Worm (Caenorhabditis elegans): ENCODE measurements around the gene spp-9.

spp-9 gene

ce11 chrX:11469600-11469999, 18.0 kb upstream of the spp-9 start (continued):
- no peak for TF ChIP-seq pha-4 (GFP tag; IDR thresholded peaks at IDR 0.05)
- TF ChIP-seq pha-4 (tag; optimal IDR thresholded peaks at IDR 0.05), result peak; percentile 66
- no peak for TF ChIP-seq saeg-2 (GFP tag; IDR thresholded peaks at IDR 0.05)
- 0 out of 2 replicates have a peak, but pooled peaks have one; percentile 23 for TF ChIP-seq php-3 (GFP tag; IDR thresholded peaks at IDR 0.05)
- no peak for TF ChIP-seq Y5F2A.4 (GFP tag; optimal IDR thresholded peaks at IDR 0.05)
- TF ChIP-seq ZK546.5 (tag; optimal IDR thresholded peaks at IDR 0.05), result no peak
- TF ChIP-seq F37D6.2 (tag; optimal IDR thresholded peaks at IDR 0.05), result no peak
- TF ChIP-seq fos-1 (tag; optimal IDR thresholded peaks at IDR 0.05), result no peak
- no peak for TF ChIP-seq R02D3.7 (tag; optimal IDR thresholded peaks at IDR 0.05)
- TF ChIP-seq unc-130 (GFP tag; optimal IDR thresholded peaks at IDR 0.05), result no peak
- TF ChIP-seq unc-62 (GFP tag; optimal IDR thresholded peaks at IDR 0.05 in 1 of 2), result peak in 1 of 2 experiments; percentile 84
- no peak for TF ChIP-seq unc-62 (tag; optimal IDR thresholded peaks at IDR 0.05)
- TF ChIP-seq attf-4 (tag; optimal IDR thresholded peaks at IDR 0.05), result no peak
- TF ChIP-seq spr-1 (tag; optimal IDR thresholded peaks at IDR 0.05), result no peak
- no peak for TF ChIP-seq lin-29 (GFP tag; IDR thresholded peaks at IDR 0.05)
- TF ChIP-seq ceh-44 (GFP tag; IDR thresholded peaks at IDR 0.05), result no peak
- 0 out of 2 replicates have a peak, but pooled peaks have one; percentile 16 for TF ChIP-seq ctbp-1 (GFP tag; IDR thresholded peaks at IDR 0.05)
- no peak for TF ChIP-seq ceh-62 (tag; optimal IDR thresholded peaks at IDR 0.05)
- no peak for TF ChIP-seq Y75B8A.6 (GFP tag; IDR thresholded peaks at IDR 0.05)
- TF ChIP-seq nhr-48 (tag; optimal IDR thresholded peaks at IDR 0.05), result no peak
- TF ChIP-seq ceh-28 (tag; optimal IDR thresholded peaks at IDR 0.05), result no peak
- TF ChIP-seq nhr-237 (tag; optimal IDR thresholded peaks at IDR 0.05), result no peak
- no peak for TF ChIP-seq gei-8 (GFP tag; optimal IDR thresholded peaks at IDR 0.05)
- no peak for TF ChIP-seq dmd-9 (GFP tag; IDR thresholded peaks at IDR 0.05)
- TF ChIP-seq jun-1 (tag; optimal IDR thresholded peaks at IDR 0.05), result no peak
- TF ChIP-seq lsy-2 (tag; optimal IDR thresholded peaks at IDR 0.05), result peak in 1 of 2 experiments; percentile 31
- no peak for TF ChIP-seq ceh-32 (tag; optimal IDR thresholded peaks at IDR 0.05; ENCODE audit: poor library complexity)
- no peak for TF ChIP-seq lin-15B (tag; optimal IDR thresholded peaks at IDR 0.05)
- TF ChIP-seq ceh-20 (GFP tag; IDR thresholded peaks at IDR 0.05), result no peak
- TF ChIP-seq fkh-10 (GFP tag; optimal IDR thresholded peaks at IDR 0.05), result no peak
- no peak for TF ChIP-seq set-16 (GFP tag; IDR thresholded peaks at IDR 0.05)
- no peak for TF ChIP-seq snpc-1.2 (GFP tag; IDR thresholded peaks at IDR 0.05)
- TF ChIP-seq lim-7 (GFP tag; IDR thresholded peaks at IDR 0.05), result no peak
- TF ChIP-seq hlh-11 (tag; optimal IDR thresholded peaks at IDR 0.05), result peak; percentile 77
- TF ChIP-seq ceh-82 (tag; optimal IDR thresholded peaks at IDR 0.05), result no peak
- no peak for TF ChIP-seq F44E2.7 (GFP tag; IDR thresholded peaks at IDR 0.05)
- TF ChIP-seq nhr-41 (GFP tag; IDR thresholded peaks at IDR 0.05), result no peak
- TF ChIP-seq dmd-8 (GFP tag; IDR thresholded peaks at IDR 0.05), result no peak
- no peak for TF ChIP-seq ztf-7 (tag; optimal IDR thresholded peaks at IDR 0.05)
- TF ChIP-seq ces-1 (GFP tag; optimal IDR thresholded peaks at IDR 0.05), result no peak
- TF ChIP-seq zfp-2 (tag; optimal IDR thresholded peaks at IDR 0.05), result no peak
- no peak for TF ChIP-seq zip-2 (tag; optimal IDR thresholded peaks at IDR 0.05)
- peak; percentile 21 for TF ChIP-seq ama-1 (optimal IDR thresholded peaks at IDR 0.05)
- TF ChIP-seq hmg-1.1 (GFP tag; IDR thresholded peaks at IDR 0.05), result 0 out of 2 replicates have a peak, but pooled peaks have one; percentile 18
- TF ChIP-seq sdz-12 (GFP tag; optimal IDR thresholded peaks at IDR 0.05), result no peak
- TF ChIP-seq nhr-77 (tag; optimal IDR thresholded peaks at IDR 0.05), result peak; percentile 80
- TF ChIP-seq tag-97 (GFP tag; IDR thresholded peaks at IDR 0.05), result no peak
- no peak for TF ChIP-seq lin-38 (GFP tag; IDR thresholded peaks at IDR 0.05)
- no peak for TF ChIP-seq daf-8 (GFP tag; IDR thresholded peaks at IDR 0.05)
- TF ChIP-seq lin-39 (tag; optimal IDR thresholded peaks at IDR 0.05), result no peak
- no peak for TF ChIP-seq skn-1 (tag; optimal IDR thresholded peaks at IDR 0.05)
- TF ChIP-seq nhr-10 (tag; optimal IDR thresholded peaks at IDR 0.05), result no peak
- TF ChIP-seq unc-39 (tag; optimal IDR thresholded peaks at IDR 0.05), result no peak
- peak in 1 of 2 experiments; percentile 13 for TF ChIP-seq hif-1 (tag; optimal IDR thresholded peaks at IDR 0.05)

Data from whole organism, L4 larva.